Fruit fly (Drosophila melanogaster) whole organism, wandering third instar larva: ENCODE results near the gene CG11986.

Experiments
- CrebA ChIP-seq: fragments of 200-800 bp; sonication (Bioruptor generic); optimal IDR thresholded peaks from 2 replicates; lab custom pipeline; 2016; ENCODE audit warnings: missing biosample characterization, mild to moderate bottlenecking, missing genetic modification characterization, borderline replicate concordance
- Dif ChIP-seq: fragments of 200-275, 200-300 bp; sonication (Bioruptor generic); optimal IDR thresholded peaks from 2 replicates; lab custom pipeline; 2018; ENCODE audit warnings: missing biosample characterization, missing genetic modification characterization; ENCODE audit not compliant: partially characterized antibody
- dmrt93B ChIP-seq: fragments of 200-800 bp; sonication (Bioruptor generic); optimal IDR thresholded peaks from 2 replicates; lab custom pipeline; 2018; ENCODE audit warnings: missing biosample characterization, mild to moderate bottlenecking, missing genetic modification characterization
- dsf ChIP-seq: sonication (Bioruptor generic); optimal IDR thresholded peaks from 2 replicates; lab custom pipeline; 2016; ENCODE audit warnings: missing biosample characterization, missing genetic modification characterization, borderline replicate concordance
- pan ChIP-seq: fragments of >200 bp; optimal IDR thresholded peaks from 2 replicates; lab custom pipeline; 2017

dm6 chr3R:9030006-9030749, 14.9 kb downstream of the CG11986 start:
- no peak for TF ChIP-seq dsf (GFP tag; lab: Kevin White, UChicago)
- no peak for TF ChIP-seq dmrt93B
- TF ChIP-seq CrebA = no peak
- no peak for TF ChIP-seq Dif (GFP tag; lab: Kevin White, UChicago)
- TF ChIP-seq pan = no peak
